Fruit fly (Drosophila melanogaster): ENCODE results near the gene CG10584.

CG10584 gene

dm6 chr3L:20984414-20985208 lies 46.5 kb downstream of the CG10584 start:
- peak; percentile 53 for TF ChIP-seq Dll (optimal IDR thresholded peaks at IDR 0.05)
- TF ChIP-seq EcR (GFP tag; optimal IDR thresholded peaks at IDR 0.05): no peak

dm6 chr3L:20983309-20983708 lies 47.9 kb downstream of the CG10584 start:
- TF ChIP-seq CG8478 (optimal IDR thresholded peaks at IDR 0.05) (no peak), EcR (GFP tag; optimal IDR thresholded peaks at IDR 0.05) (no peak), pan (optimal IDR thresholded peaks at IDR 0.05) (no peak), Dll (optimal IDR thresholded peaks at IDR 0.05) (no peak), psq (optimal IDR thresholded peaks at IDR 0.05) (no peak), usp (GFP tag; optimal IDR thresholded peaks at IDR 0.05) (no peak)

dm6 chr3L:20982544-20982943 lies 48.6 kb downstream of the CG10584 start:
- TF ChIP-seq usp (GFP tag; optimal IDR thresholded peaks at IDR 0.05) (no peak), Dll (optimal IDR thresholded peaks at IDR 0.05) (no peak)

DNA sequence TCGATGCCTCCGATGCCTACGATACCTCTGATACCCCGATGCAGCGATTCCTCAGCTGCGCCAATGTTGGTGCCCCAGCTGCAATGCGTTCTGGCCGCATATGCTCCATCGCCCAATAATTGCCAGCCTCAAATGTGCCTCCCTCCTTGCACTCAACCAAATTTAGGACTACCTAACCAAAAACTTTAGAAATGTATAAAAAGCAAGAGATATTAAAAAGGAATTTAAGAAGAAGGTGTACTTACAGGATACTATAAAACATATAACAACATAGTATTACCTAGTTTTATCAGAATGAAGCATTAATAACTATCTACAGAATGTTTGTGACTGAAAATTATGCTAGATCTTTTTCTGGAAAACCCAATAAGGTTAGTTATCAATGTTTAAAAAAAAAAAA lies 49.4 kb downstream of the CG10584 start:
- TF ChIP-seq usp (GFP tag; optimal IDR thresholded peaks at IDR 0.05): no peak
- TF ChIP-seq psq (optimal IDR thresholded peaks at IDR 0.05): no peak
- no peak for TF ChIP-seq Dll (optimal IDR thresholded peaks at IDR 0.05)

DNA sequence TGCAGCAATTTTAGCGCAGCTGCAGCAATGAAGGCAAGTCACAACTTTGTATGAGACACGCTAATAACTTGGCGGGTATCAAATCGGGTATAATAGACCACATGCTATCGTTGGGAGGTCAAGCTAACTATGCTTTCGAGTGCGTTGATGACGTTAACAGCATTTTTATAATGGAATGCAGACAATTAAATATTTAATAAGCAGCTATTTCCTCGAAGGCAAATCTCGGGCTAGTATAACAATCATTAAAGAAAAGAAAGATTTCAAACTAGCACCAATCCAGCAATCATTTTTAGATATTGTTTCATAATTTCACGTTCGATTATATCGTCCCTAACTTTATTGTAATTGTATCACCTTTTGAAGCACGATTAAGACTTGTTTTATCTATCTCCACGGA lies 50.7 kb downstream of the CG10584 start:
- no peak for TF ChIP-seq Dll (optimal IDR thresholded peaks at IDR 0.05)
- no peak for TF ChIP-seq psq (optimal IDR thresholded peaks at IDR 0.05)
- no peak for TF ChIP-seq pan (optimal IDR thresholded peaks at IDR 0.05)
- no peak for TF ChIP-seq EcR (GFP tag; optimal IDR thresholded peaks at IDR 0.05)
- no peak for TF ChIP-seq usp (GFP tag; optimal IDR thresholded peaks at IDR 0.05)
- no peak for TF ChIP-seq CG8478 (optimal IDR thresholded peaks at IDR 0.05)
